Worm (Caenorhabditis elegans) whole organism, L4 larva: ENCODE measurements around the gene sqst-3.

Experiments used
- D1046.2 ChIP-seq: fragments of 200-800 bp; sonication (Bioruptor generic); IDR thresholded peaks from 2 replicates; pipeline ENCODE4 v1.3.6; 2022; ENCODE audit warnings: missing genetic modification characterization, missing compliant biosample characterization
- R02D3.7 ChIP-seq: fragments of 150-350 bp; sonication (generic microtip); optimal IDR thresholded peaks from 3 replicates; lab custom pipeline; 2014; ENCODE audit warnings: missing biosample characterization, missing genetic modification characterization
- T20F7.1 ChIP-seq: fragments of 200-800 bp; sonication (Bioruptor generic); optimal IDR thresholded peaks from 2 replicates; lab custom pipeline; 2018; ENCODE audit warnings: mild to moderate bottlenecking, missing genetic modification characterization, missing compliant biosample characterization
- Y48G9A.11 ChIP-seq: fragments of 200-800 bp; sonication (Bioruptor generic); IDR thresholded peaks from 2 replicates; pipeline ENCODE4 v1.3.6; 2022; ENCODE audit warnings: missing genetic modification reagents, missing genetic modification characterization, missing compliant biosample characterization
- aha-1 ChIP-seq: fragments of 150-350 bp; peaks from one replicate; lab custom pipeline; 2014; ENCODE audit warnings: missing biosample characterization, missing genetic modification characterization
- ama-1 ChIP-seq: fragments of 150-350 bp; optimal IDR thresholded peaks from 2 replicates; lab custom pipeline; 2014; ENCODE audit warnings: inconsistent platforms, mixed read lengths
- attf-4 ChIP-seq: sonication (generic microtip); optimal IDR thresholded peaks from 3 replicates; lab custom pipeline; 2017; ENCODE audit warnings: missing biosample characterization, missing genetic modification characterization
- ces-1 ChIP-seq: fragments of 150-350 bp; sonication (generic microtip); optimal IDR thresholded peaks from 4 replicates; lab custom pipeline; 2014; ENCODE audit warnings: missing biosample characterization, missing genetic modification reagents, missing genetic modification characterization
- cey-2 ChIP-seq: sonication (generic microtip); optimal IDR thresholded peaks from 3 replicates; lab custom pipeline; 2017; ENCODE audit warnings: missing genetic modification characterization, mild to moderate bottlenecking, missing compliant biosample characterization, antibody characterized with exemption, borderline replicate concordance; ENCODE audit not compliant: insufficient read depth
- dmd-6 ChIP-seq: fragments of 200-800 bp; sonication (Bioruptor generic); IDR thresholded peaks from 2 replicates; pipeline ENCODE4 v1.3.6; 2022; ENCODE audit warnings: missing genetic modification reagents, missing genetic modification characterization, missing compliant biosample characterization
- duxl-1 ChIP-seq: sonication (generic microtip); optimal IDR thresholded peaks from 2 replicates; lab custom pipeline; 2016; ENCODE audit warnings: mild to moderate bottlenecking, missing genetic modification characterization, moderate library complexity, missing compliant biosample characterization; ENCODE audit not compliant: poor library complexity
- fos-1 ChIP-seq: fragments of 150-350 bp; optimal IDR thresholded peaks from 2 replicates; lab custom pipeline; 2014; ENCODE audit warnings: missing biosample characterization, missing genetic modification characterization
- gei-8 ChIP-seq: fragments of 200-800 bp; sonication (Bioruptor generic); optimal IDR thresholded peaks from 2 replicates; lab custom pipeline; 2018; ENCODE audit warnings: mild to moderate bottlenecking, missing genetic modification characterization, missing compliant biosample characterization
- hif-1 ChIP-seq, 2 experiments: sonication (generic microtip); optimal IDR thresholded peaks; 2 replicates each; lab custom pipeline; 2016 to 2017; ENCODE audit warnings: missing compliant biosample characterization in 2 of 2, missing genetic modification characterization in 2 of 2, missing genetic modification reagents in 2 of 2, missing genotype in 2 of 2, mild to moderate bottlenecking in 1 of 2
- hlh-11 ChIP-seq: fragments of 200-800 bp; sonication (Bioruptor generic); optimal IDR thresholded peaks from 2 replicates; lab custom pipeline; 2018; ENCODE audit warnings: mild to moderate bottlenecking, missing genetic modification characterization, missing compliant biosample characterization
- jun-1 ChIP-seq: fragments of 150-350 bp; optimal IDR thresholded peaks from 2 replicates; lab custom pipeline; 2014; ENCODE audit warnings: missing biosample characterization, missing genetic modification reagents, missing genetic modification characterization
- lin-29 ChIP-seq: fragments of 200-800 bp; sonication (Bioruptor generic); IDR thresholded peaks from 2 replicates; pipeline ENCODE4 v1.3.6; 2022; ENCODE audit warnings: missing genetic modification reagents, missing genetic modification characterization, missing compliant biosample characterization
- lin-38 ChIP-seq: fragments of 200-800 bp; sonication (Bioruptor generic); IDR thresholded peaks from 2 replicates; pipeline ENCODE4 v1.3.6; 2022; ENCODE audit warnings: missing genetic modification reagents, missing genetic modification characterization, missing compliant biosample characterization
- mdt-29 ChIP-seq: fragments of 200-800 bp; sonication (Bioruptor generic); IDR thresholded peaks from 2 replicates; pipeline ENCODE4 v1.3.6; 2022; ENCODE audit warnings: missing genetic modification reagents, missing genetic modification characterization, missing compliant biosample characterization
- mep-1 ChIP-seq: fragments of 150-350 bp; sonication (generic microtip); optimal IDR thresholded peaks from 3 replicates; lab custom pipeline; 2014; ENCODE audit warnings: missing biosample characterization, missing genetic modification characterization
- mxl-2 ChIP-seq: fragments of 200-800 bp; sonication (Bioruptor generic); conservative IDR thresholded peaks from 2 replicates; pipeline ENCODE4 v1.3.6; 2022; ENCODE audit warnings: missing genetic modification reagents, missing genetic modification characterization, missing compliant biosample characterization
- mxl-3 ChIP-seq: fragments of 200-800 bp; sonication (Bioruptor generic); optimal IDR thresholded peaks from 2 replicates; lab custom pipeline; 2018; ENCODE audit warnings: mild to moderate bottlenecking, missing genetic modification characterization, missing compliant biosample characterization
- nhr-102 ChIP-seq: sonication (generic microtip); optimal IDR thresholded peaks from 2 replicates; lab custom pipeline; 2016; ENCODE audit warnings: mild to moderate bottlenecking, missing genetic modification characterization, moderate library complexity, missing compliant biosample characterization
- nhr-41 ChIP-seq: fragments of 200-800 bp; sonication (Bioruptor generic); IDR thresholded peaks from 2 replicates; pipeline ENCODE4 v1.3.6; 2022; ENCODE audit warnings: missing genetic modification reagents, missing genetic modification characterization, missing compliant biosample characterization
- nhr-42 ChIP-seq: fragments of 200-800 bp; sonication (Bioruptor generic); IDR thresholded peaks from 2 replicates; pipeline ENCODE4 v1.3.6; 2022; ENCODE audit warnings: missing genetic modification characterization, missing compliant biosample characterization
- nhr-6 ChIP-seq: fragments of 150-350 bp; optimal IDR thresholded peaks from 2 replicates; lab custom pipeline; 2014; ENCODE audit warnings: missing biosample characterization, missing genetic modification characterization
- nhr-76 ChIP-seq: fragments of 150-350 bp; optimal IDR thresholded peaks from 2 replicates; lab custom pipeline; 2014; ENCODE audit warnings: missing biosample characterization, missing genetic modification characterization
- pqm-1 ChIP-seq: sonication (generic microtip); optimal IDR thresholded peaks from 2 replicates; lab custom pipeline; 2017; ENCODE audit warnings: missing biosample characterization, missing genetic modification characterization
- sdz-12 ChIP-seq: fragments of 200-800 bp; sonication (Bioruptor generic); optimal IDR thresholded peaks from 2 replicates; lab custom pipeline; 2018; ENCODE audit warnings: mild to moderate bottlenecking, missing genetic modification characterization, missing compliant biosample characterization
- set-16 ChIP-seq: fragments of 200-800 bp; sonication (Bioruptor generic); IDR thresholded peaks from 2 replicates; pipeline ENCODE4 v1.3.6; 2022; ENCODE audit warnings: missing genetic modification reagents, missing genetic modification characterization, missing compliant biosample characterization
- skn-1 ChIP-seq: fragments of 150-350 bp; optimal IDR thresholded peaks from 2 replicates; lab custom pipeline; 2014; ENCODE audit warnings: missing biosample characterization, missing genetic modification characterization
- zfp-2 ChIP-seq: sonication (generic microtip); optimal IDR thresholded peaks from 2 replicates; lab custom pipeline; 2016; ENCODE audit warnings: mild to moderate bottlenecking, missing genetic modification characterization, missing compliant biosample characterization
- zip-11 ChIP-seq: fragments of 200-800 bp; sonication (Bioruptor generic); IDR thresholded peaks from 2 replicates; pipeline ENCODE4 v1.3.6; 2022; ENCODE audit warnings: missing genetic modification characterization, missing compliant biosample characterization

sqst-3 gene

DNA sequence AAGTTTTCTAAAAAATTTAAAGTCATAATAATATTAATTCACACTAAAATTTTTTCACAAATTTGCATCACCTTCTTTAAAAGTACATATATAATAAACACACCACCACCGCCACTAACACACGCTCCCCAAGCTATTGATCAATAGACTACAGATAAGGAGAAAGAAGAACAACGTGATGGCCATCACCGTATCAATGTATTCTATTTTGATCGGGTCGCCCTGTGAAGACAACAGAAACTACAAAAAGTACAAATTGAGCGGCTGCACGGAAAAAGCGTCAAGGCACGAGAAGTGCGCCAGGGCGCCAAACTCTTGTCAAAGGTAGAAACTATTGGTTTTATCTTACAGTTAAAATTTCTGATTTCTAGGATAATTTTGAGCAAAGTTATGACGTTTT, 18.2 kb upstream of the sqst-3 start (continued):
- TF ChIP-seq R02D3.7 (tag; lab: Kevin White, UChicago) (no peak), ama-1 (lab: Kevin White, UChicago) (no peak), nhr-102 (tag; lab: Kevin White, UChicago) (no peak), attf-4 (tag; lab: Kevin White, UChicago) (no peak), hlh-11 (tag; lab: Kevin White, UChicago) (peak; percentile 71), ces-1 (no peak), pqm-1 (tag; lab: Kevin White, UChicago) (peak; percentile 53), nhr-42 (GFP tag; lab: Robert Waterston, UW) (peak; percentile 54; the same call in 1 of the 2 replicates), T20F7.1 (GFP tag; lab: Kevin White, UChicago) (peak; percentile 27), dmd-6 (GFP tag; lab: Robert Waterston, UW) (peak; percentile 77), Y48G9A.11 (GFP tag; lab: Robert Waterston, UW) (no peak), nhr-6 (tag; lab: Kevin White, UChicago) (no peak), sdz-12 (no peak), lin-29 (GFP tag; lab: Robert Waterston, UW) (no peak), mep-1 (tag; lab: Kevin White, UChicago) (peak; percentile 49), skn-1 (tag; lab: Kevin White, UChicago) (no peak)

ce11 chrV:19217104-19217503, 13.5 kb upstream of the sqst-3 start, which contains the start of gene srr-2:
TSS of gene srr-2 (minus strand) at chrV:19217176.
- TF ChIP-seq lin-38 (GFP tag; lab: Robert Waterston, UW) (no peak), cey-2 (tag; lab: Kevin White, UChicago) (no peak), pqm-1 (tag; lab: Kevin White, UChicago) (peak; percentile 33), nhr-76 (tag; lab: Kevin White, UChicago) (no peak), mdt-29 (GFP tag; lab: Robert Waterston, UW) (no peak), dmd-6 (GFP tag; lab: Robert Waterston, UW) (peak; percentile 44; the same call in 1 of the 2 replicates), D1046.2 (no peak), hif-1 (tag; optimal IDR thresholded peaks at IDR 0.05; lab: Kevin White, UChicago) (no peak)

DNA sequence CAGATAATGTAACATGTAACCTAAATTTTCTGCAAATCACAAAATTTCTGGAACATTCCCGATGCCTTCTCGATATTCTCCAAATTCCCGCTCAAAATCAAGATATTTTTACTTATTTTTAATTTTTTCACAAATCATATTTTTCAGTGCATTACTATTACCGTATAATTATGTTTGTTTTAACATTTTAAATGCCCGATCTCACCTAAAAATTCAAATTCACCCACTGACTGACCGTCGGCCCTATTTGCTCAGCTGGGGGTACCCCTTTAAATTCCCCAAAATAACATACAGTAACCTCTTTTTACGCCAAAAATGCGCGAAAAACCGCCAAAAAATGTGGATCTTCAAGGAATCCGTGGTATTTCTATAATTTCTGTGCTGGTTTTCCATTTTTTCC, 12.9 kb upstream of the sqst-3 start, which contains the start of gene oac-49:
TSS of gene oac-49 (plus strand) at position 301 of the 400 bp plus-strand sequence.
- TF ChIP-seq duxl-1 (tag; lab: Kevin White, UChicago) (no peak), ces-1 (no peak), zfp-2 (no peak), fos-1 (tag; lab: Kevin White, UChicago) (no peak), jun-1 (tag; lab: Kevin White, UChicago) (no peak), zip-11 (GFP tag; lab: Robert Waterston, UW) (no peak), nhr-102 (tag; lab: Kevin White, UChicago) (no peak), nhr-41 (no peak), mxl-2 (GFP tag; lab: Robert Waterston, UW) (no peak), gei-8 (GFP tag; lab: Kevin White, UChicago) (no peak), mxl-3 (GFP tag; lab: Kevin White, UChicago) (no peak), lin-38 (GFP tag; lab: Robert Waterston, UW) (no peak)
- TF ChIP-seq, all 104 proteins: peak for 0

- TF ChIP-seq set-16 = peak; percentile 80
These were observed 1.6 kb upstream of the sqst-3 start for ce11 chrV:19228958-19229357.

ce11 chrV:19231167-19231566, 585 bp downstream of the sqst-3 start:
- TF ChIP-seq aha-1 (tag; lab: Kevin White, UChicago) (peak; percentile 2), ces-1 (no peak)
